Worm (Caenorhabditis elegans): ENCODE results near the gene emc-5.
A peak's percentile ranks its signal among the peaks of the same experiment; 100 is the strongest.

Gene emc-5

DNA sequence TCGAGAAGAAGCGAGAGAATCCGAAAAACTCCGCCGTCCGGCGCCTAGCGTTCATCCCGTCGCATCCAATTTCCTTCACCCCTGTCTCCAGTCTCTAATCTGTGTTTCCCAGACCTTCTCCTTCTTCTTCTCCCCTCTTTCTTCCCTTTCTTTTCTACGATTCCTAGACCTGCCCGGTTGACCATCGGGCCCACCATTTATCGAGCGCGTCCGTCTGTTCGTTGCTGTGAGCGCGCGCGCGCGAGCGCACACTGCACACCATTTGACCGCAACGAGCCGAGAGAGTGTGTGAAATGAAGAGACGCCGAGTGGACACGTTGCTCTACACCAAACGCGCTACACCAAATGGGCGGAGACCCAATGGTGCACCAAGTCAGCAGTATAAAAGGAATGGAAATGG, 40.5 kb downstream of the emc-5 start (continued):
- 0 out of 2 replicates have a peak, but pooled peaks have one; percentile 27 for TF ChIP-seq cebp-1 (GFP tag; IDR thresholded peaks at IDR 0.05)
- no peak for TF ChIP-seq cebp-1 (tag; optimal IDR thresholded peaks at IDR 0.05)
- no peak for TF ChIP-seq ZK185.1 (tag; optimal IDR thresholded peaks at IDR 0.05; ENCODE audit: poor library complexity, severe bottlenecking)
- no peak for TF ChIP-seq ceh-79 (tag; optimal IDR thresholded peaks at IDR 0.05)
- TF ChIP-seq ceh-91 (GFP tag; IDR thresholded peaks at IDR 0.05), result peak; percentile 94
- no peak for TF ChIP-seq snpc-4 (GFP tag; optimal IDR thresholded peaks at IDR 0.05)
- peak in 2 of 4 experiments; percentile 19 to 23 for TF ChIP-seq snpc-4 (tag; optimal IDR thresholded peaks at IDR 0.05)
- TF ChIP-seq nfya-2 (GFP tag; IDR thresholded peaks at IDR 0.05), result no peak
- TF ChIP-seq let-607 (tag; optimal IDR thresholded peaks at IDR 0.05), result no peak

DNA sequence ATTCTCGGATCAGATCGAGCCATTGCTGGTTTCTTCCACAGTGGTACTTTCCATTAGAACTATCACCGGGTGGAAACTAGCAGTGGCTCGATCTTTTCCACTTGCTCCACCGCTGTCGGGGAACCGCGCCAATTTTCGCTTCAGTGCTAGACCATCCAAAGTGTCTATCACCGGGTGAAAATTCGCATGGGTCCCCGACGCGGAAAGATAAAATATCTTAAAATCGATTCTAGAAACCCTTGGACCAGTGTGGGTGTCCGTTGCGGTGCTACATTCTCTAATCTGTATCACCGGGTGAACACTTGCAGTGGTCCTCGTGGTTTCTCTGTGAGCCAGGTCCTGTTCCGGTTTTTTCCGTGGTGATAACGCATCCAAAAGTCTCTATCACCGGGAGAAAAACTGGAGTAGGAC, 41.0 kb downstream of the emc-5 start:
- 0 out of 2 replicates have a peak, but pooled peaks have one; percentile 10 for TF ChIP-seq lir-1 (GFP tag; conservative IDR thresholded peaks at IDR 0.05)
- TF ChIP-seq ztf-18 (tag; optimal IDR thresholded peaks at IDR 0.05), result no peak
- TF ChIP-seq ama-1 (optimal IDR thresholded peaks at IDR 0.05), result no peak
- TF ChIP-seq ama-1 (GFP tag; optimal IDR thresholded peaks at IDR 0.05), result no peak
- TF ChIP-seq B0336.3 (GFP tag; IDR thresholded peaks at IDR 0.05), result 0 out of 2 replicates have a peak, but pooled peaks have one; percentile 24
- 0 out of 2 replicates have a peak, but pooled peaks have one; percentile 12 for TF ChIP-seq nfyb-1 (GFP tag; IDR thresholded peaks at IDR 0.05)
- no peak for TF ChIP-seq madf-8 (GFP tag; conservative IDR thresholded peaks at IDR 0.05)
- TF ChIP-seq K11D2.4 (GFP tag; IDR thresholded peaks at IDR 0.05), result no peak
- 0 out of 2 replicates have a peak, but pooled peaks have one; percentile 3 for TF ChIP-seq zfh-2 (GFP tag; conservative IDR thresholded peaks at IDR 0.05)
- no peak for TF ChIP-seq ztf-22 (GFP tag; optimal IDR thresholded peaks at IDR 0.05)
- 0 out of 2 replicates have a peak, but pooled peaks have one; percentile 43 for TF ChIP-seq ztf-25 (GFP tag; IDR thresholded peaks at IDR 0.05)

DNA sequence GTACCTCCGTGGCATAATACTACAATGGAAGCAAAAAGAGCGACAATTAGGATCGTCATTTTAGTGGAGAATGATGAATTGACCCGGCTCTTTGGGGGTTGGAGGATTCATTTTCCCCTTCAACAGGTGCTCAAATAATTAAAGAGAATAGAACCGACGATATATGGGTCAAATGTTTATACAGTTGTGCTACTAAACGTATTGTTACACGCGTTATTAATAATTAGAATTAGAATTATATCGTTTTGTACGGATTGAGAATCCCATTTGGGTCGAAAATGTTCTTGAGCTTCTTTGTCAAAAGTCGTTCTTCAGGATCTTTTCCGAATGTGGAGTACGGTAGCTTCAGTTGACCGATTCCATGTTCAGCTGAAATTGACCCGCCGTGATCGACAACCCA, 42.2 kb downstream of the emc-5 start, which contains the start of gene Y62F5A.9:
Gene Y62F5A.9, minus strand, starts transcription at position 101 of the 400 bp plus-strand sequence.
- TF ChIP-seq Y95B8A.8 (GFP tag; IDR thresholded peaks at IDR 0.05), result no peak
- no peak for TF ChIP-seq dox-1 (GFP tag; IDR thresholded peaks at IDR 0.05)
- TF ChIP-seq hrde-1 (tag; optimal IDR thresholded peaks at IDR 0.05; ENCODE audit: borderline replicate concordance), result no peak
- no peak for TF ChIP-seq cebp-1 (GFP tag; IDR thresholded peaks at IDR 0.05)
- peak; percentile 6 for TF ChIP-seq cebp-1 (tag; optimal IDR thresholded peaks at IDR 0.05)
- no peak for TF ChIP-seq ztf-22 (GFP tag; optimal IDR thresholded peaks at IDR 0.05)
- no peak for TF ChIP-seq ets-4 (GFP tag; optimal IDR thresholded peaks at IDR 0.05)
- no peak for TF ChIP-seq hmg-20 (GFP tag; IDR thresholded peaks at IDR 0.05)
- TF ChIP-seq lin-40 (tag; optimal IDR thresholded peaks at IDR 0.05), result no peak
- peak; percentile 32 for TF ChIP-seq snpc-3.4 (tag; optimal IDR thresholded peaks at IDR 0.05)
- no peak for TF ChIP-seq fkh-3 (tag; optimal IDR thresholded peaks at IDR 0.05)
- no peak for TF ChIP-seq ztf-3 (GFP tag; optimal IDR thresholded peaks at IDR 0.05)
- TF ChIP-seq mxl-1 (tag; optimal IDR thresholded peaks at IDR 0.05), result no peak
- TF ChIP-seq nfya-2 (GFP tag; IDR thresholded peaks at IDR 0.05), result no peak
- TF ChIP-seq aptf-3 (GFP tag; IDR thresholded peaks at IDR 0.05), result no peak

DNA sequence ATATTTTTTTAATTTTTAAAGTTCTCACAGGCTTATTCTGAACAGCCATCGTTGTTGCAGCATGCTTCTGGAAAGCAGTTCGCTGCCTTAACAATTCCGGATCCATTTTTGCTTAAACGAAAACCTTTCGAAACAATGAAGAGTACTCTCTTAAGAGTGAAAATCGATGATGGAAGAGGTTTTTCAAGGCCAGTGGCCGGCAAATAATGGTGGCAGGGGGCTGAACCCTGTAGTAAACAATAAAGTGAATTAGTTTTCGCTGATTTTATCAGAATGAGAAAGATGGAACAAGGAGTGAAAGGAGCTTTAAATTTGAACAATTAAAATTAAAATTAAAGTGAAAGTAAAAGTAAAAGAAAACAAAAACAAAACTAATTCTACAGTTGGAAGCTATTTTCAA, 45.8 kb downstream of the emc-5 start, which contains the start of gene gtf-2E2:
Gene gtf-2E2, minus strand, starts transcription at position 111 of the 400 bp plus-strand sequence.
- TF ChIP-seq hsf-1 (GFP tag; IDR thresholded peaks at IDR 0.05), result 0 out of 2 replicates have a peak, but pooled peaks have one; percentile 5
- no peak for TF ChIP-seq cebp-1 (GFP tag; IDR thresholded peaks at IDR 0.05)
- peak; percentile 18 for TF ChIP-seq cebp-1 (tag; optimal IDR thresholded peaks at IDR 0.05)
- no peak for TF ChIP-seq madf-8 (GFP tag; conservative IDR thresholded peaks at IDR 0.05)
- peak; percentile 14 for TF ChIP-seq snpc-3.4 (tag; optimal IDR thresholded peaks at IDR 0.05)
- TF ChIP-seq tbp1 (GFP tag; optimal IDR thresholded peaks at IDR 0.05), result peak; percentile 5
- TF ChIP-seq ztf-26 (tag; optimal IDR thresholded peaks at IDR 0.05), result no peak
- TF ChIP-seq Y53G8AR.9 (GFP tag; conservative IDR thresholded peaks at IDR 0.05), result 0 out of 2 replicates have a peak, but pooled peaks have one; percentile 43
- TF ChIP-seq tbx-9 (tag; optimal IDR thresholded peaks at IDR 0.05; ENCODE audit: borderline replicate concordance), result no peak

Measured in whole organism, young adult.